Fruit fly (Drosophila melanogaster) whole organism, wandering third instar larva: ENCODE results near the gene Zip89B.

ENCODE experiments used
- Abd-B ChIP-seq: fragments of >200 bp; optimal IDR thresholded peaks from 2 replicates; lab custom pipeline; 2017; ENCODE audit warnings: missing biosample characterization, missing genetic modification characterization
- CG32264 ChIP-seq: fragments of 200-800 bp; sonication (Bioruptor generic); optimal IDR thresholded peaks from 2 replicates; lab custom pipeline; 2016; ENCODE audit warnings: missing biosample characterization, missing genetic modification characterization
- CG9705 ChIP-seq: fragments of 200-800 bp; sonication (Bioruptor generic); optimal IDR thresholded peaks from 2 replicates; lab custom pipeline; 2018; ENCODE audit warnings: missing biosample characterization, mild to moderate bottlenecking, missing genetic modification characterization
- CrebA ChIP-seq: fragments of 200-800 bp; sonication (Bioruptor generic); optimal IDR thresholded peaks from 2 replicates; lab custom pipeline; 2016; ENCODE audit warnings: missing biosample characterization, mild to moderate bottlenecking, missing genetic modification characterization, borderline replicate concordance
- Dfd ChIP-seq: fragments of >200 bp; optimal IDR thresholded peaks from 2 replicates; lab custom pipeline; 2017; ENCODE audit warnings: missing biosample characterization, missing genetic modification characterization
- Dif ChIP-seq: fragments of 200-275, 200-300 bp; sonication (Bioruptor generic); optimal IDR thresholded peaks from 2 replicates; lab custom pipeline; 2018; ENCODE audit warnings: missing biosample characterization, missing genetic modification characterization; ENCODE audit not compliant: partially characterized antibody
- GATAd ChIP-seq: sonication (Bioruptor generic); optimal IDR thresholded peaks from 2 replicates; lab custom pipeline; 2016; ENCODE audit warnings: missing biosample characterization, missing genetic modification characterization
- HLH106 ChIP-seq: fragments of 200-800 bp; optimal IDR thresholded peaks from 3 replicates; lab custom pipeline; 2019; ENCODE audit warnings: missing biosample characterization, mild to moderate bottlenecking, missing genetic modification characterization, moderate library complexity
- Hnf4 ChIP-seq: fragments of 200-800 bp; sonication (Bioruptor generic); optimal IDR thresholded peaks from 2 replicates; lab custom pipeline; 2016; ENCODE audit warnings: missing biosample characterization, mild to moderate bottlenecking, missing genetic modification characterization
- Hr78 ChIP-seq: fragments of >200 bp; optimal IDR thresholded peaks from 2 replicates; lab custom pipeline; 2017; ENCODE audit warnings: missing biosample characterization, missing genetic modification characterization
- Hr83 ChIP-seq: fragments of 200-300 bp; sonication (Bioruptor generic); optimal IDR thresholded peaks from 2 replicates; lab custom pipeline; 2016; ENCODE audit warnings: missing biosample characterization, mild to moderate bottlenecking, missing genetic modification characterization, moderate library complexity; ENCODE audit not compliant: poor library complexity, severe bottlenecking
- Jra ChIP-seq: sonication (Bioruptor generic); optimal IDR thresholded peaks from 2 replicates; lab custom pipeline; 2016; ENCODE audit warnings: missing biosample characterization, missing genetic modification characterization
- Mio ChIP-seq: sonication (Bioruptor generic); optimal IDR thresholded peaks from 2 replicates; lab custom pipeline; 2016; ENCODE audit warnings: missing biosample characterization, missing genetic modification characterization
- Myc ChIP-seq: fragments of >200 bp; optimal IDR thresholded peaks from 2 replicates; lab custom pipeline; 2017
- N ChIP-seq: fragments of >200 bp; optimal IDR thresholded peaks from 2 replicates; lab custom pipeline; 2018; ENCODE audit warnings: missing biosample characterization, missing external identifiers, missing genetic modification characterization
- OdsH ChIP-seq: fragments of 200-800 bp; sonication (Bioruptor generic); optimal IDR thresholded peaks from 2 replicates; lab custom pipeline; 2016; ENCODE audit warnings: missing biosample characterization, mild to moderate bottlenecking, missing genetic modification characterization
- Rel ChIP-seq, 2 experiments: fragments of 200-800 bp; sonication (Bioruptor generic) in 1 of 2; optimal IDR thresholded peaks; 2 replicates in 1 of 2; 3 replicates in 1 of 2; lab custom pipeline; 2016 to 2019; ENCODE audit warnings: mild to moderate bottlenecking in 2 of 2, missing biosample characterization in 2 of 2, missing genetic modification characterization in 2 of 2, moderate library complexity in 1 of 2
- Sp1 ChIP-seq: fragments of 200-800 bp; sonication (Bioruptor generic); optimal IDR thresholded peaks from 3 replicates; lab custom pipeline; 2019; ENCODE audit warnings: missing biosample characterization, mild to moderate bottlenecking, missing genetic modification characterization, moderate library complexity
- Vsx2 ChIP-seq: fragments of 200-300, 225-300 bp; sonication (Bioruptor generic); optimal IDR thresholded peaks from 2 replicates; lab custom pipeline; 2018; ENCODE audit warnings: missing biosample characterization, missing genetic modification characterization; ENCODE audit not compliant: partially characterized antibody
- br ChIP-seq: fragments of 200-800 bp; sonication (Bioruptor generic); optimal IDR thresholded peaks from 2 replicates; lab custom pipeline; 2016; ENCODE audit warnings: missing biosample characterization, missing genetic modification characterization
- brk ChIP-seq: fragments of 200-800 bp; sonication (Bioruptor generic); optimal IDR thresholded peaks from 2 replicates; lab custom pipeline; 2016; ENCODE audit warnings: missing biosample characterization, mild to moderate bottlenecking, missing genetic modification characterization
- dl ChIP-seq, 2 experiments: fragments of 175-275, 200-275 bp in 1 of 2; fragments of 200-275 bp in 1 of 2; sonication (Bioruptor generic); optimal IDR thresholded peaks; lab custom pipeline; 2018; ENCODE audit warnings: mild to moderate bottlenecking in 2 of 2, missing biosample characterization in 2 of 2, missing genetic modification characterization in 2 of 2, moderate library complexity in 2 of 2; ENCODE audit not compliant: partially characterized antibody in 2 of 2, insufficient read depth in 1 of 2
- dmrt93B ChIP-seq: fragments of 200-800 bp; sonication (Bioruptor generic); optimal IDR thresholded peaks from 2 replicates; lab custom pipeline; 2018; ENCODE audit warnings: missing biosample characterization, mild to moderate bottlenecking, missing genetic modification characterization
- dsf ChIP-seq: sonication (Bioruptor generic); optimal IDR thresholded peaks from 2 replicates; lab custom pipeline; 2016; ENCODE audit warnings: missing biosample characterization, missing genetic modification characterization, borderline replicate concordance
- ey ChIP-seq: fragments of 200-800 bp; sonication (Bioruptor generic); optimal IDR thresholded peaks from 2 replicates; lab custom pipeline; 2016; ENCODE audit warnings: missing biosample characterization, missing genetic modification characterization
- foxo ChIP-seq, 2 experiments: fragments of 200-800 bp; sonication (Bioruptor generic); optimal IDR thresholded peaks; 2 replicates in 1 of 2; 3 replicates in 1 of 2; lab custom pipeline; 2016 to 2017; ENCODE audit warnings: missing biosample characterization in 2 of 2, missing genetic modification characterization in 2 of 2
- fru ChIP-seq: fragments of 200-800 bp; sonication (Bioruptor generic); optimal IDR thresholded peaks from 3 replicates; lab custom pipeline; 2016; ENCODE audit warnings: missing biosample characterization, mild to moderate bottlenecking, missing genetic modification characterization
- h ChIP-seq: fragments of 200-800 bp; sonication (Bioruptor generic); optimal IDR thresholded peaks from 3 replicates; lab custom pipeline; 2016; ENCODE audit warnings: missing biosample characterization, mild to moderate bottlenecking, missing genetic modification characterization
- jim ChIP-seq: fragments of 175-275, 200-325 bp; sonication (Bioruptor generic); optimal IDR thresholded peaks from 2 replicates; lab custom pipeline; 2016; ENCODE audit warnings: missing biosample characterization, mild to moderate bottlenecking, missing genetic modification characterization
- lola ChIP-seq: fragments of >200 bp; optimal IDR thresholded peaks from 2 replicates; lab custom pipeline; 2017; ENCODE audit warnings: missing biosample characterization, missing genetic modification characterization
- pan ChIP-seq: fragments of >200 bp; optimal IDR thresholded peaks from 2 replicates; lab custom pipeline; 2017
- psq ChIP-seq: fragments of 200-800 bp; sonication (Bioruptor generic); optimal IDR thresholded peaks from 3 replicates; lab custom pipeline; 2017; ENCODE audit warnings: missing biosample characterization, mild to moderate bottlenecking, missing genetic modification characterization, moderate library complexity
- rgr ChIP-seq: fragments of 200-800 bp; sonication (Bioruptor generic); optimal IDR thresholded peaks from 3 replicates; lab custom pipeline; 2016; ENCODE audit warnings: missing biosample characterization, mild to moderate bottlenecking, missing genetic modification characterization
- sage ChIP-seq: fragments of 200-800 bp; sonication (Bioruptor generic); optimal IDR thresholded peaks from 2 replicates; lab custom pipeline; 2016; ENCODE audit warnings: missing biosample characterization, mild to moderate bottlenecking, missing genetic modification characterization
- sv ChIP-seq: fragments of 200-800 bp; sonication (Bioruptor generic); optimal IDR thresholded peaks from 3 replicates; lab custom pipeline; 2016; ENCODE audit warnings: missing biosample characterization, missing genetic modification characterization
- tai ChIP-seq: sonication (Bioruptor generic); optimal IDR thresholded peaks from 2 replicates; lab custom pipeline; 2016; ENCODE audit warnings: missing biosample characterization, missing genetic modification characterization
- usp ChIP-seq: fragments of >200 bp; optimal IDR thresholded peaks from 2 replicates; lab custom pipeline; 2017; ENCODE audit warnings: missing biosample characterization, missing genetic modification characterization
- woc ChIP-seq: sonication (Bioruptor generic); optimal IDR thresholded peaks from 2 replicates; lab custom pipeline; 2016; ENCODE audit warnings: missing biosample characterization, mild to moderate bottlenecking, missing genetic modification characterization

Zip89B gene

DNA sequence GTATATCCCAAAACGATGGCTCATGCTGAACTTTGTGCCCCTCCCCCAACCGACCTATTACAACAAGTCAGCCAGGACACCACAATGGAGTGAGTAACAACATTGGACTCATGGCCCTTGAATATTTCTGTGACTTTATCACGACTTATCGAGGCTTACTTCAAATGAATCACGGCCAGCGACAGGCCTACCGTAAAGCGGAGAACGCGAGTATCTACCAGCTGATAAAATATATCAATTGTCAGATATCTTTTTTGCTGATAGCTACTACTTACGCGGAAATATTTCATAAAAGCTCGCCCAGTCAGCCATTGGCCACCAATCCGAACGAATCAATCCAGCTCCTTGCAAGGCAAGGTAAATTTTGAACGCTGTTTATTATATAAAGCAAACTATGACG lies 22.0 kb downstream of the Zip89B start, which contains the start of gene CG17930:
TSS of gene CG17930 (plus strand) at position 301 of the 400 bp plus-strand sequence.
- TF ChIP-seq h (GFP tag; lab: Kevin White, UChicago) = no peak
- TF ChIP-seq N (GFP tag; lab: Kevin White, UChicago) = no peak
- TF ChIP-seq Hnf4 (GFP tag; lab: Kevin White, UChicago) = no peak
- no peak for TF ChIP-seq brk (GFP tag; lab: Kevin White, UChicago)
- TF ChIP-seq Abd-B (GFP tag; lab: Kevin White, UChicago) = no peak
- no peak for TF ChIP-seq Dfd
- no peak for TF ChIP-seq pan
- TF ChIP-seq GATAd = no peak
- TF ChIP-seq tai (GFP tag; lab: Kevin White, UChicago) = no peak
- TF ChIP-seq psq (GFP tag; lab: Kevin White, UChicago) = no peak
- TF ChIP-seq fru (GFP tag; lab: Kevin White, UChicago) = no peak
- no peak for TF ChIP-seq foxo (GFP tag; optimal IDR thresholded peaks at IDR 0.05; lab: Kevin White, UChicago)
- TF ChIP-seq dsf = no peak
- TF ChIP-seq rgr (GFP tag; lab: Kevin White, UChicago) = no peak
- no peak for TF ChIP-seq ey (GFP tag; lab: Kevin White, UChicago)
- TF ChIP-seq sv = no peak
- no peak for TF ChIP-seq Mio

DNA sequence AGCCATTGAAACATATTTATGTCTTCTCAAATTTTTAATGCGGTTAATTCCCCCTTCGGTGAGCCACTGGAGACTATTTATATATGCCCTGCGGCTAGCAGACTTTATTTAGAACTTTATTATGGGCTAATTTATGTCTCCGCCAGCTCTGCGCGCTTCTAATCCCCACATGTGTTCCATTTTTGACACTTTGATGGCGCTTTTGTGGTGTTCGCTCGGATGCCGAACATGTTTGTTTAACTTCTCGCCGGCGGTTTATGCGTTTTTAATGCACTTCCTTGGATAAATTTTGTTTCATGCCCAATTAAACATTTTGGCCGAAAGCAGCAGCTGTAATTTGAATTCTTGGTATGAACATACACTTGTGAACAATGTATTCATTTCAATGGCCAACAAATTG lies 24.2 kb downstream of the Zip89B start:
- TF ChIP-seq jim (GFP tag; lab: Kevin White, UChicago) (no peak), fru (GFP tag; lab: Kevin White, UChicago) (no peak), h (GFP tag; lab: Kevin White, UChicago) (no peak), dl (GFP tag; optimal IDR thresholded peaks at IDR 0.05; lab: Kevin White, UChicago; ENCODE audit: insufficient read depth in 1 of 2, partially characterized antibody in 2 of 2) (no peak), dmrt93B (no peak), Abd-B (GFP tag; lab: Kevin White, UChicago) (no peak), br (GFP tag; lab: Kevin White, UChicago) (no peak), Hnf4 (GFP tag; lab: Kevin White, UChicago) (no peak), CG9705 (GFP tag; lab: Kevin White, UChicago) (no peak), Dif (GFP tag; lab: Kevin White, UChicago) (no peak), sv (no peak), Jra (no peak), rgr (GFP tag; lab: Kevin White, UChicago) (no peak), CG32264 (GFP tag; lab: Kevin White, UChicago) (no peak), Myc (lab: Kevin White, UChicago) (no peak), dsf (no peak), HLH106 (tag; lab: Kevin White, UChicago) (no peak), GATAd (no peak), sage (no peak)
- TF ChIP-seq, all 38 proteins: peak for 0

DNA sequence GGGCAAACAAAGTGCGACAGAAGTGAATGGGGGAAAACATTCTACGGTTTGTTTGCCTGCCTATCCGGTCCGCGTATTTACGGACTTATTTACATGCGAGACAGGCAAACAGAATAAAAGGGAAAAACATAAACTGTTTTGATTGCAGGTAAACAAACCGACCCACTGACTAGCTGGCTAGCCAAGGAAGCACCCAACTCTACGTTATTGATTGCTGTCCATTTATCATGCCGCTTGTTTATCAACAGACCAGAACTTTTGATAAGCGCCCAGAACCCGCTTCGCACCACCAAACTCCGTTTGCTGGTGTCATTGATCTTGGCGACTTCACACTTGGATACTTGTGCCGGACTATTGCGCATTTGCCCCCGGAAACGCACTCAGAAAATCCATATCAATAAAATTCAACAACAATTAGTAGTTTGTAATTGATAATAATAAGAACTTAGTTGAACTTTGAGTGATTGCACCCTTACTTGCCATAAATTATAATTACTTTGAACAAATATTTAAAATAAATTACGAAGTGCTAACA lies 26.3 kb downstream of the Zip89B start:
- peak; percentile 15 for TF ChIP-seq rgr (GFP tag; lab: Kevin White, UChicago)
- no peak for TF ChIP-seq GATAd
- TF ChIP-seq woc (GFP tag; lab: Kevin White, UChicago) = no peak
- peak; percentile 22 for TF ChIP-seq OdsH
- TF ChIP-seq usp (GFP tag; lab: Kevin White, UChicago) = no peak
- TF ChIP-seq pan = no peak
- TF ChIP-seq CG9705 (GFP tag; lab: Kevin White, UChicago) = no peak
- TF ChIP-seq CG32264 (GFP tag; lab: Kevin White, UChicago) = no peak
- TF ChIP-seq CrebA (GFP tag; lab: Kevin White, UChicago) = no peak
- no peak for TF ChIP-seq Mio
- TF ChIP-seq psq (GFP tag; lab: Kevin White, UChicago) = no peak
- no peak for TF ChIP-seq brk (GFP tag; lab: Kevin White, UChicago)
- TF ChIP-seq Rel (GFP tag; optimal IDR thresholded peaks at IDR 0.05; lab: Kevin White, UChicago) = no peak
- peak; percentile 36 for TF ChIP-seq Rel (tag; optimal IDR thresholded peaks at IDR 0.05; lab: Kevin White, UChicago)
- no peak for TF ChIP-seq Dfd
- TF ChIP-seq sv = peak; percentile 14
- peak; percentile 9 for TF ChIP-seq ey (GFP tag; lab: Kevin White, UChicago)
- no peak for TF ChIP-seq jim (GFP tag; lab: Kevin White, UChicago)
- no peak for TF ChIP-seq Dif (GFP tag; lab: Kevin White, UChicago)
- TF ChIP-seq dsf = no peak
- no peak for TF ChIP-seq Hr78 (GFP tag; lab: Kevin White, UChicago)
- no peak for TF ChIP-seq Hnf4 (GFP tag; lab: Kevin White, UChicago)
- TF ChIP-seq N (GFP tag; lab: Kevin White, UChicago) = no peak
- TF ChIP-seq h (GFP tag; lab: Kevin White, UChicago) = peak; percentile 33
- TF ChIP-seq Jra = no peak
- TF ChIP-seq Myc (lab: Kevin White, UChicago) = no peak
- peak in 1 of 2 experiments; percentile 46 for TF ChIP-seq foxo (GFP tag; optimal IDR thresholded peaks at IDR 0.05; lab: Kevin White, UChicago)
- TF ChIP-seq dl (GFP tag; optimal IDR thresholded peaks at IDR 0.05; lab: Kevin White, UChicago; ENCODE audit: insufficient read depth in 1 of 2, partially characterized antibody in 2 of 2) = no peak
- peak; percentile 30 for TF ChIP-seq HLH106 (tag; lab: Kevin White, UChicago)
- TF ChIP-seq dmrt93B = no peak
- TF ChIP-seq br (GFP tag; lab: Kevin White, UChicago) = no peak
- peak; percentile 10 for TF ChIP-seq fru (GFP tag; lab: Kevin White, UChicago)
- no peak for TF ChIP-seq Vsx2 (GFP tag; lab: Kevin White, UChicago)
- no peak for TF ChIP-seq sage
- TF ChIP-seq Sp1 (GFP tag; lab: Kevin White, UChicago) = peak; percentile 35
- no peak for TF ChIP-seq Abd-B (GFP tag; lab: Kevin White, UChicago)
- TF ChIP-seq Hr83 (GFP tag; lab: Kevin White, UChicago) = no peak
- TF ChIP-seq tai (GFP tag; lab: Kevin White, UChicago) = no peak
- TF ChIP-seq lola (GFP tag; lab: Kevin White, UChicago) = no peak
- TF ChIP-seq, all 38 proteins: peak for 10
